Worm (Caenorhabditis elegans): ENCODE measurements around the gene smf-2.

DNA sequence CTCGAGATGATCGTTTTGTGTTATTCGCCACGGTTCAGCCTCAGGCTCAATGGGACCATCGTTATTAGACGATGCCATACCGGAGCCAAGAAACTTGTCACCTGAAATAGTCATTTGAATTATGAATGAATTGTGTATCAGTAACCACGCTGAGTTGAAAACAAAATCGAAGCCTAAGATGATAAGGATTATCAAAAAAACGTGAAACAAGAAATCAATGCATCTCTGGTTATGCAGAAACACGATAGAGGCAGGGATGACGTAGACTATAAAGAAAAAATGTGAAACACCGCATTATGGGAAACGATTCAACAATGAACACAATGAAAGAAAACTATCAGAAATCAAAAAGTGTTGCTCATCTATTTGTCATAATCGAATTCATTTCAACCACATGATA is 4.5 kb upstream of the smf-2 start, which contains the start of gene smf-1:
- no peak for TF ChIP-seq pag-3 (tag; optimal IDR thresholded peaks at IDR 0.05; ENCODE audit: borderline replicate concordance, insufficient read depth)
- no peak for TF ChIP-seq ama-1 (optimal IDR thresholded peaks at IDR 0.05)
- no peak for TF ChIP-seq C34B4.2 (tag; optimal IDR thresholded peaks at IDR 0.05)
- no peak for TF ChIP-seq C16A3.4 (tag; optimal IDR thresholded peaks at IDR 0.05)
- TF ChIP-seq egl-27 (tag; optimal IDR thresholded peaks at IDR 0.05): no peak
- no peak for TF ChIP-seq unc-30 (tag; optimal IDR thresholded peaks at IDR 0.05)
- no peak for TF ChIP-seq pqm-1 (tag; optimal IDR thresholded peaks at IDR 0.05)
- no peak for TF ChIP-seq zag-1 (tag; optimal IDR thresholded peaks at IDR 0.05)
- no peak for TF ChIP-seq nhr-19 (GFP tag; conservative IDR thresholded peaks at IDR 0.05)
- TF ChIP-seq blmp-1 (tag; optimal IDR thresholded peaks at IDR 0.05): no peak
- TF ChIP-seq fos-1 (tag; optimal IDR thresholded peaks at IDR 0.05): no peak
